Worm (Caenorhabditis elegans): ENCODE results near the gene C55A6.1.

DNA sequence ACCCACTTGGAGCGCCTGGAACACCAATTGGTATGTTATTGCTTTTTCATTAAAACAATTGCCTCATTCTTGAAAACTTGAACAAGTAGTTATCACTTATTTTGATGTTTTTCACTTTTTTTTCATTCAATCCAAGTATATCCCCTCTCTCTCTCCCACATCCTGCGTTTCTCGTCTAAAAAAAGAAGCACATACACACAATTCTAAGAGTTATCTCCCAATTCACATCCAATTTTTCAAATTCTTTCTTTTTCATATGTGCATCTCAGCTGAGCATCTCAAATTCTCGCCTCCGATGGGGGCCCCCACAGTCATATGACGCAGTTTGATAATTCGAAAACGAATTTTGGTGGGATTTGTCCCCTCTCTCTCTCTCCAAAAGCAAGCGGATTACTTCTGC lies 31.9 kb upstream of the C55A6.1 start:
- TF ChIP-seq ama-1 (optimal IDR thresholded peaks at IDR 0.05) = no peak
- no peak for TF ChIP-seq flt-1 (GFP tag; IDR thresholded peaks at IDR 0.05)
- no peak for TF ChIP-seq tbx-11 (GFP tag; IDR thresholded peaks at IDR 0.05)
- TF ChIP-seq B0310.2 (tag; optimal IDR thresholded peaks at IDR 0.05) = no peak
- no peak for TF ChIP-seq ceh-13 (GFP tag; optimal IDR thresholded peaks at IDR 0.05)
- TF ChIP-seq ets-7 (tag; optimal IDR thresholded peaks at IDR 0.05) = no peak
- no peak for TF ChIP-seq pes-1 (GFP tag; IDR thresholded peaks at IDR 0.05)
- no peak for TF ChIP-seq hmbx-1 (tag; optimal IDR thresholded peaks at IDR 0.05)
- no peak for TF ChIP-seq ceh-36 (tag; optimal IDR thresholded peaks at IDR 0.05)
- TF ChIP-seq scrt-1 (GFP tag; IDR thresholded peaks at IDR 0.05) = no peak
- no peak for TF ChIP-seq hnd-1 (tag; optimal IDR thresholded peaks at IDR 0.05)
- no peak for TF ChIP-seq tbx-37 (GFP tag; conservative IDR thresholded peaks at IDR 0.05)
- TF ChIP-seq tra-4 (tag; optimal IDR thresholded peaks at IDR 0.05) = no peak
- TF ChIP-seq sea-1 (GFP tag; conservative IDR thresholded peaks at IDR 0.05) = no peak
